Worm (Caenorhabditis elegans) whole organism, early embryonic: Measurements from ENCODE around the gene K11H12.7.

Experiments
- B0310.2 ChIP-seq: sonication (generic microtip); optimal IDR thresholded peaks from 2 replicates; lab custom pipeline; 2016; ENCODE audit warnings: mild to moderate bottlenecking, missing genetic modification characterization, missing compliant biosample characterization
- aly-1 ChIP-seq: sonication (generic microtip); optimal IDR thresholded peaks from 2 replicates; lab custom pipeline; 2016; ENCODE audit warnings: missing genetic modification characterization, missing compliant biosample characterization
- ama-1 ChIP-seq: fragments of 150-350 bp; optimal IDR thresholded peaks from 2 replicates; lab custom pipeline; 2014
- ceh-13 ChIP-seq: fragments of 200-800 bp; sonication (Bioruptor generic); optimal IDR thresholded peaks from 2 replicates; lab custom pipeline; 2018; ENCODE audit warnings: mild to moderate bottlenecking, missing genetic modification characterization, missing compliant biosample characterization
- ceh-36 ChIP-seq: sonication (generic microtip); optimal IDR thresholded peaks from 2 replicates; lab custom pipeline; 2016; ENCODE audit warnings: missing genetic modification characterization, inconsistent platforms, missing compliant biosample characterization
- ets-7 ChIP-seq: sonication (generic microtip); optimal IDR thresholded peaks from 2 replicates; lab custom pipeline; 2016; ENCODE audit warnings: missing genotype, missing genetic modification characterization, missing compliant biosample characterization
- flt-1 ChIP-seq: fragments of 200-800 bp; sonication (Bioruptor generic); IDR thresholded peaks from 2 replicates; pipeline ENCODE4 v1.3.6; 2022; ENCODE audit warnings: missing genetic modification characterization, missing compliant biosample characterization
- hmbx-1 ChIP-seq: sonication (generic microtip); optimal IDR thresholded peaks from 2 replicates; lab custom pipeline; 2016; ENCODE audit warnings: mild to moderate bottlenecking, missing genetic modification characterization, missing compliant biosample characterization
- hmg-4 ChIP-seq: fragments of 200-800 bp; sonication (Bioruptor generic); optimal IDR thresholded peaks from 2 replicates; lab custom pipeline; 2018; ENCODE audit warnings: mild to moderate bottlenecking, missing genetic modification characterization, missing compliant biosample characterization
- sea-1 ChIP-seq: fragments of 200-800 bp; sonication (Bioruptor generic); conservative IDR thresholded peaks from 2 replicates; pipeline ENCODE4 v1.3.6; 2022; ENCODE audit warnings: missing genetic modification characterization, missing compliant biosample characterization
- tbx-37 ChIP-seq: fragments of 200-800 bp; sonication (Bioruptor generic); conservative IDR thresholded peaks from 2 replicates; pipeline ENCODE4 v1.3.6; 2022; ENCODE audit warnings: missing genetic modification reagents, missing genetic modification characterization, missing compliant biosample characterization
- tra-4 ChIP-seq: sonication (generic microtip); optimal IDR thresholded peaks from 2 replicates; lab custom pipeline; 2017; ENCODE audit warnings: missing genetic modification characterization, missing compliant biosample characterization

DNA sequence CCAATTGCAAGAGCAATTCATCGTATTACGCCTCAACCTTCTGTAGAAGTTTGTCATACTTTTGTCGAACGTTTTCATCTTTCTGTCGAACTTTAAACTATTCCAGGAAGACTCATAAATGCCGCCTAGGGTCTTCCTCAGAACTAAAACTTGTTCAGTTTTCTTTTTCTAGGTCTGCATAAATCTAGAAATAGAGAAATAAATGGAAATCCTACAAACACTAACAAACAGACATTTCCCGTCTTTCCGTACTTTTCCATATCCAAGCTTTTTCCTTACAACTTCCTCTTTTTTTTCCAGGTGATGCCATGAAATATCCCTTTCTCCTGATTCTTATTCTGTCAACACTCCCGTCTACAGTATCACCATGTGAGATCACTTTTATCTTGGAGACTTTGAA lies 18.9 kb downstream of the K11H12.7 start, which contains the start of gene cutl-28:
- TF ChIP-seq tbx-37 (GFP tag; lab: Robert Waterston, UW) (no peak), ets-7 (no peak), flt-1 (GFP tag; lab: Robert Waterston, UW) (no peak), ama-1 (lab: Kevin White, UChicago) (no peak), B0310.2 (tag; lab: Kevin White, UChicago) (no peak), ceh-13 (GFP tag; lab: Kevin White, UChicago) (no peak), hmg-4 (GFP tag; lab: Kevin White, UChicago) (no peak), hmbx-1 (no peak), tra-4 (tag; lab: Kevin White, UChicago) (no peak), aly-1 (tag; lab: Kevin White, UChicago) (no peak), sea-1 (GFP tag; lab: Robert Waterston, UW) (no peak), ceh-36 (no peak)
